Worm (Caenorhabditis elegans) whole organism, young adult: ENCODE results near the gene F11A10.6.

Experiments
- F39B2.1 ChIP-seq: fragments of 200-800 bp; sonication (Bioruptor generic); IDR thresholded peaks from 2 replicates; pipeline ENCODE4 v1.3.6; 2022; ENCODE audit warnings: missing genetic modification reagents, missing genetic modification characterization, missing compliant biosample characterization
- ama-1 ChIP-seq, 3 experiments: fragments of 150-350 bp in 1 of 3; sonication (generic microtip) in 2 of 3; optimal IDR thresholded peaks; 2 replicates each; lab custom pipeline; 2014 to 2018; ENCODE audit warnings: missing biosample characterization in 2 of 3, missing genetic modification characterization in 2 of 3, missing genetic modification reagents in 2 of 3
- pha-4 ChIP-seq: fragments of 150-350 bp; sonication (generic microtip); optimal IDR thresholded peaks from 2 replicates; lab custom pipeline; 2014; ENCODE audit warnings: missing biosample characterization, missing genetic modification reagents, missing genetic modification characterization

ce11 chrIV:12080807-12081206, 8.6 kb downstream of the F11A10.6 start:
- TF ChIP-seq ama-1 (optimal IDR thresholded peaks at IDR 0.05; lab: Kevin White, UChicago) (no peak), ama-1 (GFP tag; optimal IDR thresholded peaks at IDR 0.05; lab: Kevin White, UChicago) (no peak), pha-4 (no peak), F39B2.1 (GFP tag; lab: Robert Waterston, UW) (no peak)
